Fruit fly (Drosophila melanogaster) whole organism, pupa: ENCODE results near the gene CG12483.

Source experiments
- CG15710 ChIP-seq: fragments of 200-800 bp; sonication (Bioruptor generic); optimal IDR thresholded peaks from 2 replicates; lab custom pipeline; 2018; ENCODE audit warnings: missing biosample characterization, mild to moderate bottlenecking, missing genetic modification characterization, moderate library complexity
- CG17806 ChIP-seq: fragments of 200-800 bp; sonication (Bioruptor generic); optimal IDR thresholded peaks from 2 replicates; lab custom pipeline; 2018; ENCODE audit warnings: missing biosample characterization, mild to moderate bottlenecking, missing genetic modification characterization, moderate library complexity
- D1 ChIP-seq: fragments of 200-800 bp; sonication (Bioruptor generic); optimal IDR thresholded peaks from 2 replicates; lab custom pipeline; 2018; ENCODE audit warnings: missing biosample characterization, mild to moderate bottlenecking, missing genetic modification characterization, moderate library complexity

dm6 chr3L:49732-50131 lies 48.4 kb downstream of the CG12483 start:
- TF ChIP-seq CG15710 (tag; lab: Kevin White, UChicago) (no peak), D1 (tag; lab: Kevin White, UChicago) (no peak), CG17806 (tag; lab: Kevin White, UChicago) (no peak)
